Fruit fly (Drosophila melanogaster) whole organism, prepupa: ENCODE measurements around the gene Skadu.

ENCODE experiments used
- CG31627 ChIP-seq: fragments of 200-800 bp; sonication (Bioruptor generic); optimal IDR thresholded peaks from 3 replicates; lab custom pipeline; 2016; ENCODE audit warnings: missing biosample characterization, missing genetic modification characterization
- CG32006 ChIP-seq: fragments of 200-800 bp; sonication (Bioruptor generic); optimal IDR thresholded peaks from 3 replicates; lab custom pipeline; 2017; ENCODE audit warnings: missing biosample characterization, mild to moderate bottlenecking, missing genetic modification characterization
- Hr38 ChIP-seq: sonication (Bioruptor generic); optimal IDR thresholded peaks from 2 replicates; lab custom pipeline; 2016; ENCODE audit warnings: missing biosample characterization, missing genetic modification characterization
- Hr39 ChIP-seq: fragments of 200-800 bp; sonication (Bioruptor generic); optimal IDR thresholded peaks from 2 replicates; lab custom pipeline; 2016; ENCODE audit warnings: missing biosample characterization, missing genetic modification characterization
- Hr4 ChIP-seq: fragments of 200-800 bp; sonication (Bioruptor generic); optimal IDR thresholded peaks from 3 replicates; lab custom pipeline; 2016; ENCODE audit warnings: missing biosample characterization, missing genetic modification characterization
- eg ChIP-seq: fragments of 200-800 bp; sonication (Bioruptor generic); IDR thresholded peaks from 3 replicates; pipeline ENCODE4 v1.3.6; 2022; ENCODE audit warnings: missing biosample characterization, missing genetic modification characterization
- vri ChIP-seq: fragments of 200-800 bp; sonication (Bioruptor generic); optimal IDR thresholded peaks from 3 replicates; lab custom pipeline; 2016; ENCODE audit warnings: missing biosample characterization, mild to moderate bottlenecking, missing genetic modification characterization

dm6 chr2L:15552480-15552879 is 5.2 kb downstream of the Skadu start, which contains the start of gene kek3:
- TF ChIP-seq Hr4 (no peak), vri (GFP tag; lab: Kevin White, UChicago) (no peak), Hr38 (no peak), CG32006 (GFP tag; lab: Kevin White, UChicago) (no peak), CG31627 (no peak), eg (GFP tag; lab: Robert Waterston, UW) (no peak), Hr39 (GFP tag; lab: Kevin White, UChicago) (no peak)
